Worm (Caenorhabditis elegans): Measurements from ENCODE around the gene clp-4.
A peak's percentile ranks its signal among the peaks of the same experiment; 100 is the strongest.

DNA sequence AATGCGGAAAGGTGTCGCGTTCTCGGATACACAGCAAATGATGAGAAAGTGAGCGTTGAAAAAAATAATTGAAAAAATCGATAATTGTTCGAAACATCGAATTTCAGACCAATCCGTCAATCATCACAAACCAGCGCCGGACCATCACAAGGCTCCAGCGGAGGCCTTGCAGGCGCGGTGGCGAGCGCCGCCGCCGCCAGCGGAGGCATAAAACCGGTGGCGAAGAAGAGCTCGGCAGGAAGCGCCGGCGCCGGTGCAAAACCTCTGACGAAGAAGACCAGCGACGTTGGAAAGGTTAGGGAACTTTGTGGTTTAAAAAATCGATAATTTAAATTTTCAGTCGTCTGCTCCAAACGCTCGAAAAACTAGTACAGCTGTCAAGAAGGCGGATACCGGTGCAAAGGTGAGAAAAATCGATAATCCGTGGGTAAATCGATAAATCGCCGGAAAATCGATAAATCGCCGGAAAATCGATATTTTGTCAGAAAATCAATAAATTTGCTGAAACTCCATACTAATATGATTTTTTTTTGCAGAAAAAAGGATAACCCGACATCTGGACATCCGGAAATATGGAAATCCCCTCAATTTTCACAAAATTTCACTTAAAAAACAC, 11.8 kb downstream of the clp-4 start:
- TF ChIP-seq klf-2 (GFP tag; conservative IDR thresholded peaks at IDR 0.05) (no peak), ztf-29 (GFP tag; IDR thresholded peaks at IDR 0.05) (no peak), cog-1 (tag; optimal IDR thresholded peaks at IDR 0.05) (no peak), med-1 (GFP tag; optimal IDR thresholded peaks at IDR 0.05; ENCODE audit: insufficient read depth) (no peak), flt-1 (GFP tag; IDR thresholded peaks at IDR 0.05) (no peak), tab-1 (GFP tag; IDR thresholded peaks at IDR 0.05) (no peak), ztf-23 (GFP tag; IDR thresholded peaks at IDR 0.05) (no peak), ref-1 (GFP tag; conservative IDR thresholded peaks at IDR 0.05) (no peak), T22C8.4 (GFP tag; IDR thresholded peaks at IDR 0.05) (peak; percentile 84)
